Fruit fly (Drosophila melanogaster): ENCODE data around the gene AttD.
A peak's percentile ranks its signal among the peaks of the same experiment; 100 is the strongest.

The AttD gene

dm6 chr3R:17624549-17624948 is 519 bp upstream of the AttD start (continued):
- TF ChIP-seq sna (GFP tag; IDR thresholded peaks at IDR 0.05; ENCODE audit: partially characterized antibody): peak; percentile 61; the same call in 1 of the 2 replicates
- TF ChIP-seq grn (GFP tag; optimal IDR thresholded peaks at IDR 0.05): peak; percentile 91
- peak; percentile 69 for TF ChIP-seq vnd (GFP tag; IDR thresholded peaks at IDR 0.05; ENCODE audit: partially characterized antibody)
- TF ChIP-seq so (GFP tag; IDR thresholded peaks at IDR 0.05): peak; percentile 84; the same call in 2 of the 3 replicates
- TF ChIP-seq zfh1 (GFP tag; IDR thresholded peaks at IDR 0.05): peak; percentile 26; the same call in 1 of the 3 replicates
- peak; percentile 81 for TF ChIP-seq mld (GFP tag; IDR thresholded peaks at IDR 0.05; ENCODE audit: partially characterized antibody)
- TF ChIP-seq exex (tag; optimal IDR thresholded peaks at IDR 0.05): peak; percentile 59
- peak; percentile 69; the same call in 1 of the 2 replicates for TF ChIP-seq CG42726 (GFP tag; IDR thresholded peaks at IDR 0.05; ENCODE audit: partially characterized antibody)
- peak in 1 of 3 experiments; percentile 54 for TF ChIP-seq Stat92E (GFP tag; optimal IDR thresholded peaks at IDR 0.05)
- peak; percentile 83 for TF ChIP-seq Bgb (GFP tag; IDR thresholded peaks at IDR 0.05; ENCODE audit: partially characterized antibody)
- peak; percentile 66; the same call in 1 of the 2 replicates for TF ChIP-seq ato (GFP tag; IDR thresholded peaks at IDR 0.05; ENCODE audit: partially characterized antibody)
- TF ChIP-seq CG32532 (GFP tag; IDR thresholded peaks at IDR 0.05): no peak
- TF ChIP-seq CG6791 (GFP tag; IDR thresholded peaks at IDR 0.05; ENCODE audit: partially characterized antibody): peak; percentile 87
- peak; percentile 56; the same call in 1 of the 4 replicates for TF ChIP-seq chinmo (GFP tag; IDR thresholded peaks at IDR 0.05; ENCODE audit: partially characterized antibody)
- TF ChIP-seq CG7963 (GFP tag; IDR thresholded peaks at IDR 0.05; ENCODE audit: partially characterized antibody): peak; percentile 71
- TF ChIP-seq ab (GFP tag; optimal IDR thresholded peaks at IDR 0.05): no peak
- no peak for TF ChIP-seq CG16779 (GFP tag; IDR thresholded peaks at IDR 0.05)
- 0 out of 3 replicates have a peak, but pooled peaks have one; percentile 37 for TF ChIP-seq zen2 (GFP tag; IDR thresholded peaks at IDR 0.05; ENCODE audit: partially characterized antibody)
- peak; percentile 81 for TF ChIP-seq amos (GFP tag; IDR thresholded peaks at IDR 0.05; ENCODE audit: partially characterized antibody)
- TF ChIP-seq lmd (GFP tag; IDR thresholded peaks at IDR 0.05): no peak
- TF ChIP-seq Hmx (GFP tag; optimal IDR thresholded peaks at IDR 0.05): no peak
- TF ChIP-seq Bdp1 (GFP tag; optimal IDR thresholded peaks at IDR 0.05): peak; percentile 99
- TF ChIP-seq CG14860 (GFP tag; IDR thresholded peaks at IDR 0.05; ENCODE audit: partially characterized antibody): peak; percentile 68
- TF ChIP-seq ftz-f1 (GFP tag; optimal IDR thresholded peaks at IDR 0.05): peak; percentile 31
- peak; percentile 45; the same call in 1 of the 2 replicates for TF ChIP-seq inv (GFP tag; IDR thresholded peaks at IDR 0.05; ENCODE audit: partially characterized antibody)
- TF ChIP-seq nerfin-2 (GFP tag; IDR thresholded peaks at IDR 0.05; ENCODE audit: partially characterized antibody): peak; percentile 82
- TF ChIP-seq knrl (GFP tag; IDR thresholded peaks at IDR 0.05; ENCODE audit: partially characterized antibody): peak; percentile 60; the same call in 1 of the 3 replicates
- TF ChIP-seq Eip74EF (GFP tag; optimal IDR thresholded peaks at IDR 0.05): peak in 1 of 2 experiments; percentile 11
- TF ChIP-seq CG10147 (GFP tag; optimal IDR thresholded peaks at IDR 0.05): no peak
- peak; percentile 79 for TF ChIP-seq CG34376 (GFP tag; optimal IDR thresholded peaks at IDR 0.05)
- no peak for TF ChIP-seq CG4282 (GFP tag; optimal IDR thresholded peaks at IDR 0.05)
- TF ChIP-seq HHEX (GFP tag; optimal IDR thresholded peaks at IDR 0.05): no peak
- no peak for TF ChIP-seq CG3726 (GFP tag; IDR thresholded peaks at IDR 0.05)

dm6 chr3R:17626827-17627226 is 1.8 kb downstream of the AttD start, which contains the start of gene CG14325:
Gene CG14325, plus strand, starts transcription at chr3R:17627127.
- TF ChIP-seq slp2 (GFP tag; optimal IDR thresholded peaks at IDR 0.05): no peak
- no peak for TF ChIP-seq klu (GFP tag; IDR thresholded peaks at IDR 0.05)
- no peak for TF ChIP-seq sqz (GFP tag; optimal IDR thresholded peaks at IDR 0.05)

- TF ChIP-seq CG17802 (tag; optimal IDR thresholded peaks at IDR 0.05) (no peak), Gug (GFP tag; IDR thresholded peaks at IDR 0.05) (no peak), CG8281 (tag; optimal IDR thresholded peaks at IDR 0.05) (no peak), trh (GFP tag; optimal IDR thresholded peaks at IDR 0.05) (no peak), Atf3 (GFP tag; optimal IDR thresholded peaks at IDR 0.05) (no peak), Optix (GFP tag; IDR thresholded peaks at IDR 0.05) (no peak), Hmr (GFP tag; optimal IDR thresholded peaks at IDR 0.05) (no peak), Kr (GFP tag; optimal IDR thresholded peaks at IDR 0.05) (no peak), BtbVII (GFP tag; optimal IDR thresholded peaks at IDR 0.05) (no peak), CG32532 (GFP tag; IDR thresholded peaks at IDR 0.05) (no peak), CTCF (GFP tag; optimal IDR thresholded peaks at IDR 0.05) (no peak)
Observed at dm6 chr3R:17630417-17630816, 5.3 kb downstream of the AttD start, which contains the start of gene CG43175. Gene CG43175, plus strand, starts transcription at chr3R:17630717.
